Worm (Caenorhabditis elegans) whole organism, L2 larva: ENCODE results near the gene C49C3.9.

ENCODE experiments used
- C34F6.9 ChIP-seq: fragments of 150-350 bp; optimal IDR thresholded peaks from 2 replicates; lab custom pipeline; 2014; ENCODE audit warnings: missing biosample characterization, missing genetic modification characterization
- F13H6.1 ChIP-seq: sonication (generic microtip); optimal IDR thresholded peaks from 2 replicates; lab custom pipeline; 2016; ENCODE audit warnings: missing genetic modification characterization, missing compliant biosample characterization
- R02D3.7 ChIP-seq: fragments of 150-350 bp; optimal IDR thresholded peaks from 2 replicates; lab custom pipeline; 2014; ENCODE audit warnings: missing biosample characterization, missing genetic modification characterization
- Y55F3AM.14 ChIP-seq: fragments of 200-800 bp; sonication (Bioruptor generic); optimal IDR thresholded peaks from 2 replicates; lab custom pipeline; 2018; ENCODE audit warnings: mild to moderate bottlenecking, missing genetic modification characterization, missing compliant biosample characterization
- ZK546.5 ChIP-seq: sonication (generic microtip); optimal IDR thresholded peaks from 2 replicates; lab custom pipeline; 2017; ENCODE audit warnings: missing biosample characterization, missing genetic modification characterization
- ama-1 ChIP-seq: fragments of 150-350 bp; optimal IDR thresholded peaks from 2 replicates; lab custom pipeline; 2018; ENCODE audit warnings: inconsistent platforms
- blmp-1 ChIP-seq: sonication (generic microtip); optimal IDR thresholded peaks from 2 replicates; lab custom pipeline; 2017; ENCODE audit warnings: missing genetic modification characterization, mild to moderate bottlenecking, missing compliant biosample characterization, antibody characterized with exemption, moderate library complexity; ENCODE audit not compliant: insufficient read depth
- ceh-16 ChIP-seq: fragments of 150-350 bp; optimal IDR thresholded peaks from 2 replicates; lab custom pipeline; 2014; ENCODE audit warnings: missing biosample characterization, missing genetic modification characterization
- ceh-82 ChIP-seq: fragments of 150-350 bp; optimal IDR thresholded peaks from 2 replicates; lab custom pipeline; 2014; ENCODE audit warnings: missing biosample characterization, missing genetic modification characterization
- crh-2 ChIP-seq: sonication (generic microtip); optimal IDR thresholded peaks from 2 replicates; lab custom pipeline; 2017; ENCODE audit warnings: missing biosample characterization, missing genetic modification characterization
- dmd-4 ChIP-seq: sonication (generic microtip); optimal IDR thresholded peaks from 2 replicates; lab custom pipeline; 2017; ENCODE audit warnings: missing biosample characterization, missing genetic modification characterization
- elt-1 ChIP-seq: fragments of 150-350 bp; optimal IDR thresholded peaks from 2 replicates; lab custom pipeline; 2014; ENCODE audit warnings: missing biosample characterization, missing genetic modification characterization
- elt-3 ChIP-seq: sonication (generic microtip); optimal IDR thresholded peaks from 2 replicates; lab custom pipeline; 2017; ENCODE audit warnings: missing biosample characterization, missing genetic modification characterization
- fos-1 ChIP-seq: fragments of 150-350 bp; optimal IDR thresholded peaks from 2 replicates; lab custom pipeline; 2014; ENCODE audit warnings: missing biosample characterization, missing genetic modification characterization
- gmeb-1 ChIP-seq: fragments of 150-350 bp; optimal IDR thresholded peaks from 2 replicates; lab custom pipeline; 2014; ENCODE audit warnings: missing biosample characterization, missing genetic modification characterization
- lin-11 ChIP-seq: fragments of 150-350 bp; sonication (generic microtip); optimal IDR thresholded peaks from 2 replicates; lab custom pipeline; 2014; ENCODE audit warnings: missing biosample characterization, missing genetic modification characterization, inconsistent platforms, mixed read lengths
- lin-13 ChIP-seq: fragments of 150-350 bp; optimal IDR thresholded peaks from 2 replicates; lab custom pipeline; 2014; ENCODE audit warnings: missing biosample characterization, missing genetic modification reagents, missing genetic modification characterization
- lin-39 ChIP-seq: fragments of 150-350 bp; optimal IDR thresholded peaks from 2 replicates; lab custom pipeline; 2014; ENCODE audit warnings: missing biosample characterization, missing genetic modification reagents, missing genetic modification characterization
- lsy-2 ChIP-seq, 2 experiments: fragments of 150-350 bp in 1 of 2; sonication (generic microtip) in 1 of 2; optimal IDR thresholded peaks; 2 replicates each; lab custom pipeline; 2014 to 2017; ENCODE audit warnings: missing biosample characterization in 2 of 2, missing genetic modification characterization in 2 of 2
- mab-5 ChIP-seq: fragments of 150-350 bp; optimal IDR thresholded peaks from 2 replicates; lab custom pipeline; 2014; ENCODE audit warnings: missing biosample characterization, missing genetic modification characterization
- mbf-1 ChIP-seq: sonication (generic microtip); optimal IDR thresholded peaks from 2 replicates; lab custom pipeline; 2017; ENCODE audit warnings: missing biosample characterization, missing genetic modification characterization
- mdl-1 ChIP-seq, 2 experiments: fragments of 150-350 bp in 1 of 2; sonication (generic microtip) in 1 of 2; optimal IDR thresholded peaks; 2 replicates each; lab custom pipeline; 2017; ENCODE audit warnings: missing biosample characterization in 2 of 2, missing genetic modification characterization in 2 of 2
- nhr-10 ChIP-seq: sonication (generic microtip); optimal IDR thresholded peaks from 2 replicates; lab custom pipeline; 2017; ENCODE audit warnings: missing biosample characterization, missing genetic modification characterization
- nhr-11 ChIP-seq: fragments of 150-350 bp; optimal IDR thresholded peaks from 2 replicates; lab custom pipeline; 2014; ENCODE audit warnings: missing biosample characterization, missing genetic modification characterization
- nhr-12 ChIP-seq: fragments of 150-350 bp; optimal IDR thresholded peaks from 2 replicates; lab custom pipeline; 2014; ENCODE audit warnings: missing biosample characterization, missing genetic modification characterization
- nhr-129 ChIP-seq: fragments of 150-350 bp; optimal IDR thresholded peaks from 2 replicates; lab custom pipeline; 2014; ENCODE audit warnings: missing biosample characterization, missing genetic modification characterization
- nhr-21 ChIP-seq: fragments of 150-350 bp; optimal IDR thresholded peaks from 2 replicates; lab custom pipeline; 2014; ENCODE audit warnings: missing biosample characterization, missing genetic modification characterization
- nhr-23 ChIP-seq: fragments of 150-350 bp; optimal IDR thresholded peaks from 2 replicates; lab custom pipeline; 2014; ENCODE audit warnings: missing biosample characterization, missing genetic modification reagents, missing genetic modification characterization
- nhr-237 ChIP-seq: fragments of 150-350 bp; optimal IDR thresholded peaks from 2 replicates; lab custom pipeline; 2014; ENCODE audit warnings: missing biosample characterization, missing genetic modification characterization
- nhr-77 ChIP-seq: fragments of 150-350 bp; optimal IDR thresholded peaks from 2 replicates; lab custom pipeline; 2014; ENCODE audit warnings: missing biosample characterization, missing genetic modification characterization
- peb-1 ChIP-seq: fragments of 150-350 bp; optimal IDR thresholded peaks from 2 replicates; lab custom pipeline; 2014; ENCODE audit warnings: missing biosample characterization, missing genetic modification characterization
- sem-4 ChIP-seq: fragments of 150-350 bp; optimal IDR thresholded peaks from 2 replicates; lab custom pipeline; 2014; ENCODE audit warnings: missing biosample characterization, missing genetic modification reagents, missing genetic modification characterization
- skn-1 ChIP-seq: sonication (generic microtip); optimal IDR thresholded peaks from 2 replicates; lab custom pipeline; 2017; ENCODE audit warnings: missing biosample characterization, missing genetic modification characterization
- unc-39 ChIP-seq: fragments of 150-350 bp; optimal IDR thresholded peaks from 2 replicates; lab custom pipeline; 2014; ENCODE audit warnings: missing biosample characterization, missing genetic modification characterization
- unc-55 ChIP-seq: fragments of 150-350 bp; sonication (generic microtip); optimal IDR thresholded peaks from 3 replicates; lab custom pipeline; 2014; ENCODE audit warnings: missing biosample characterization, missing genetic modification reagents, missing genetic modification characterization
- unc-62 ChIP-seq: fragments of 150-350 bp; optimal IDR thresholded peaks from 2 replicates; lab custom pipeline; 2014; ENCODE audit warnings: missing biosample characterization, missing genetic modification reagents, missing genetic modification characterization
- ztf-1 ChIP-seq: fragments of 200-800 bp; sonication (Bioruptor generic); conservative IDR thresholded peaks from 2 replicates; pipeline ENCODE4 v1.3.6; 2022; ENCODE audit warnings: missing genetic modification characterization, missing compliant biosample characterization
- ztf-11 ChIP-seq: sonication (generic microtip); optimal IDR thresholded peaks from 2 replicates; lab custom pipeline; 2017; ENCODE audit warnings: missing biosample characterization, missing genetic modification characterization

Gene C49C3.9

DNA sequence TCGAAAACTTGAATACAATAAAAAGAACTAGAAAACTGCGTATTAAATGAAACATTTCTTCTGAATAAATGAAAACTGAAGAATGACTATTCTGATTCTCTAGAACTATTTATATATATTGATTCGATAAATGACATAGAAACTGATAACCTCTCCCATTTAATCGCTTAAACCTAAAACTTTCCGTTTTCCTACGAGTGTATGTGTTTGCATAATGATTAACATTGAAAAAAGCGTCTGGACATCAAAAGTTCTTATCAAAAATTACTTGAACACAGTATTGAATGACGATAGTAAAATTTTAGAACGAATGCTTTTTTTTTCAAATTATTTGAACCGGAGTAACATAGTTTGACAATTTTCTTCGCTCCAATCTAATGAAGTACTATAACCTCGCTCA lies at the start of gene C49C3.9:
Gene C49C3.9 (minus strand): TSS at position 136 of the 400 bp plus-strand sequence.
- no peak for TF ChIP-seq C34F6.9
- TF ChIP-seq skn-1, result no peak
- no peak for TF ChIP-seq gmeb-1 (tag; lab: Kevin White, UChicago)
- TF ChIP-seq unc-39 (tag; lab: Kevin White, UChicago), result no peak
- no peak for TF ChIP-seq nhr-21
- no peak for TF ChIP-seq ceh-82 (tag; lab: Kevin White, UChicago)
- TF ChIP-seq fos-1 (tag; lab: Kevin White, UChicago), result peak; percentile 99
- TF ChIP-seq ZK546.5 (tag; lab: Kevin White, UChicago), result no peak
- TF ChIP-seq R02D3.7 (tag; lab: Kevin White, UChicago), result no peak
- no peak for TF ChIP-seq nhr-129 (tag; lab: Kevin White, UChicago)
- TF ChIP-seq elt-3 (tag; lab: Kevin White, UChicago), result no peak
- no peak for TF ChIP-seq nhr-12 (tag; lab: Kevin White, UChicago)
- TF ChIP-seq crh-2 (tag; lab: Kevin White, UChicago), result peak; percentile 5
- no peak for TF ChIP-seq mdl-1 (tag; optimal IDR thresholded peaks at IDR 0.05; lab: Kevin White, UChicago)
- TF ChIP-seq mab-5 (tag; lab: Kevin White, UChicago), result no peak
- TF ChIP-seq sem-4 (tag; lab: Kevin White, UChicago), result no peak
- TF ChIP-seq, all 48 proteins: peak for 2

ce11 chrIV:17387442-17387967 lies 45.4 kb upstream of the C49C3.9 start, which contains the start of gene T02D1.8:
Gene T02D1.8 (minus strand): TSS chrIV:17387492.
- TF ChIP-seq nhr-23, result no peak
- TF ChIP-seq elt-3 (tag; lab: Kevin White, UChicago), result no peak
- peak; percentile 74 for TF ChIP-seq fos-1 (tag; lab: Kevin White, UChicago)
- no peak for TF ChIP-seq unc-62 (GFP tag; lab: Kevin White, UChicago)

DNA sequence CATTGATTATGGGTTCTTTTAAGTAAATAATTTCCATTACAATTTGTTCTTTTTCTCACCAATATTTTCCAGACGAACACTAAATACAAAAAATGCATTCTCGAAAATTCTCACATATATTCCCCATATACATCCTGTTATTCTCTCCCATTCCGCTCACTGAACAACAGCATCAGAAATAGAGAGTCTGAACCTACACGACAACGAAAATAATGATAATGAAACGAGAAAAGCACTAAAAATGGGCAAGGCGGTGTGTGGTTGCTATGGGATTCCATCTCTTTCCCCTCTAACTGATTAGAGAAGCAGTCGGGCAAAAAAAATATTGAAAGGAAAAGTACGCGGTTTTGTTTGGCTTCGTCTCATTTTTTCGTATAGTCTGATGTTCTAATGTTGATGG lies 40.9 kb upstream of the C49C3.9 start, which contains the start of gene C30H6.12:
Gene C30H6.12 (plus strand): TSS at position 301 of the 400 bp plus-strand sequence.
- TF ChIP-seq F13H6.1 (tag; lab: Kevin White, UChicago), result no peak
- no peak for TF ChIP-seq gmeb-1 (tag; lab: Kevin White, UChicago)
- no peak for TF ChIP-seq crh-2 (tag; lab: Kevin White, UChicago)
- TF ChIP-seq elt-3 (tag; lab: Kevin White, UChicago), result no peak
- no peak for TF ChIP-seq peb-1 (tag; lab: Kevin White, UChicago)
- TF ChIP-seq blmp-1 (tag; lab: Kevin White, UChicago), result no peak
- TF ChIP-seq nhr-237 (tag; lab: Kevin White, UChicago), result no peak
- TF ChIP-seq ztf-11 (tag; lab: Kevin White, UChicago), result no peak
- TF ChIP-seq dmd-4, result no peak
- no peak for TF ChIP-seq ceh-82 (tag; lab: Kevin White, UChicago)
- no peak for TF ChIP-seq nhr-11 (tag; lab: Kevin White, UChicago)

- TF ChIP-seq nhr-237 (tag; lab: Kevin White, UChicago), result no peak
- TF ChIP-seq skn-1, result no peak
- no peak for TF ChIP-seq ztf-1 (GFP tag; lab: Robert Waterston, UW)
- no peak for TF ChIP-seq ama-1
- TF ChIP-seq ceh-16 (tag; lab: Kevin White, UChicago), result no peak
- no peak for TF ChIP-seq sem-4 (tag; lab: Kevin White, UChicago)
- no peak for TF ChIP-seq lin-39 (tag; lab: Kevin White, UChicago)
- TF ChIP-seq unc-39 (tag; lab: Kevin White, UChicago), result no peak
- TF ChIP-seq fos-1 (tag; lab: Kevin White, UChicago), result no peak
- no peak for TF ChIP-seq ztf-11 (tag; lab: Kevin White, UChicago)
- TF ChIP-seq elt-1 (tag; lab: Kevin White, UChicago), result no peak
- no peak for TF ChIP-seq mbf-1 (tag; lab: Kevin White, UChicago)
- TF ChIP-seq nhr-10 (tag; lab: Kevin White, UChicago), result no peak
- no peak for TF ChIP-seq nhr-11 (tag; lab: Kevin White, UChicago)
- TF ChIP-seq mdl-1 (tag; optimal IDR thresholded peaks at IDR 0.05; lab: Kevin White, UChicago), result no peak
- no peak for TF ChIP-seq dmd-4
Measured at ce11 chrIV:17382029-17382428, 39.9 kb upstream of the C49C3.9 start, which contains the start of gene C30H6.8. Gene C30H6.8 (plus strand): TSS chrIV:17382329.

DNA sequence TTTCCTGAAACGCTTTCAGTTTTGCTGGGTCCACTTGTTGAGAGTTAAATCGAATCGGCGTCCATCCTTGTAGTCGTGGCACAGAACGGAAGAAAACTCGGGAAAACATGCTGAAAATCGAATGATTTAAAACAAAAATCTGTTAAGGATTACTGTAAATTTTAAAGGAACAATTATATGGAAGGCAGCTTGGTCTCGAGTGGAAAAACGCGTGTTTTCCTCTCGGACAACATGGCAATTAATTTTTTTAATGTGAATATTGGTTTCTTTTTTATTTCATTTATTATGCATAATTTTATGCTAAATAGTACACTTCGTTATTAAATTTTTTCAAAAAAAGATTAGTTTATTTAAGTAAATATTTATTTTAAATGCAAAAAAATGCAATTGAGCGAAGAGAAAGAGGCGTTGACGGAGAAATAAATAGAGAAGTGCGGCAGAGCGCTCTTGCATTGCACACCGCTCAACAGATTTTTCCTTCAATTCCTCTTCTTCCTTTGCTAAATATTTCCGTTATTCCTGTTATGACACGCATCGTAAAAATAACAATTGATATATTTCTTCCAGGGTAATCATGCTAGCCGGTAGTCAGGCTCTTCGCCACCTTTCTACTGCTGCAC lies 38.1 kb upstream of the C49C3.9 start, which contains the start of the genes C30H6.9 and dlat-2:
Gene C30H6.9 (minus strand): TSS at position 110 of the 620 bp plus-strand sequence.
Gene dlat-2 (plus strand): TSS at position 566 of the 620 bp plus-strand sequence.
- TF ChIP-seq unc-55 (GFP tag; lab: Kevin White, UChicago) (peak; percentile 60), nhr-129 (tag; lab: Kevin White, UChicago) (peak; percentile 20), Y55F3AM.14 (GFP tag; lab: Kevin White, UChicago) (no peak), mdl-1 (tag; optimal IDR thresholded peaks at IDR 0.05; lab: Kevin White, UChicago) (no peak), dmd-4 (no peak), lin-11 (tag; lab: Kevin White, UChicago) (no peak), lsy-2 (tag; optimal IDR thresholded peaks at IDR 0.05; lab: Kevin White, UChicago) (peak in 1 of 2 experiments; percentile 40), C34F6.9 (peak; percentile 60), lin-13 (GFP tag; lab: Kevin White, UChicago) (peak; percentile 11), nhr-77 (tag; lab: Kevin White, UChicago) (no peak), fos-1 (tag; lab: Kevin White, UChicago) (peak; percentile 11)
- TF ChIP-seq, all 48 proteins: peak for 6
